Worm (Caenorhabditis elegans): ENCODE measurements around the gene sulp-2.

DNA sequence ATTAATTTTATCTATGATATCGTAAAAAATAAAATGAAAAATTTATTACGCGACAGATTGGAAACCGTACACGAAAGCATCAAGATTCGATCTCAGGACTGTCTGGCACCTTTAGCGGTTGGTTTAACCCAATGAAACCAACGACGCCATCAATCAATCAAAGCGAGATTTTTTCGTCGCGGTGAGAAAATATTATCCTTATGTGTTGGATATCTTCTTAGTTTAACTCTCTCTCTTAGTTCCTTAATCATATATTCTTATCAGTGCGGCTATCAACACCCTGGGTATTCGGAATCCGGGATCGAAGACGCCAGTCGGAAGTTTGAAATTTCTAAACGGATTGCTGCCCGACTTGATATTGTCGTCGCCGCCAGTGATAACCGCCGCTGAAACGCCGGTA is 5.9 kb upstream of the sulp-2 start:
- TF ChIP-seq egl-27 (tag; optimal IDR thresholded peaks at IDR 0.05) (no peak), ceh-82 (tag; optimal IDR thresholded peaks at IDR 0.05) (no peak), lin-13 (GFP tag; optimal IDR thresholded peaks at IDR 0.05) (no peak), unc-39 (tag; optimal IDR thresholded peaks at IDR 0.05) (no peak), mdl-1 (tag; optimal IDR thresholded peaks at IDR 0.05) (no peak), nhr-23 (tag; optimal IDR thresholded peaks at IDR 0.05) (no peak), elt-1 (tag; optimal IDR thresholded peaks at IDR 0.05) (no peak), fos-1 (tag; optimal IDR thresholded peaks at IDR 0.05) (no peak), crh-2 (tag; optimal IDR thresholded peaks at IDR 0.05) (no peak), nhr-77 (tag; optimal IDR thresholded peaks at IDR 0.05) (no peak), R02D3.7 (tag; optimal IDR thresholded peaks at IDR 0.05) (no peak), zag-1 (tag; optimal IDR thresholded peaks at IDR 0.05) (no peak)

Measured in whole organism, L2 larva.